Worm (Caenorhabditis elegans): ENCODE measurements around the gene trcs-2.
A peak's percentile ranks its signal among the peaks of the same experiment; 100 is the strongest.

Gene trcs-2

DNA sequence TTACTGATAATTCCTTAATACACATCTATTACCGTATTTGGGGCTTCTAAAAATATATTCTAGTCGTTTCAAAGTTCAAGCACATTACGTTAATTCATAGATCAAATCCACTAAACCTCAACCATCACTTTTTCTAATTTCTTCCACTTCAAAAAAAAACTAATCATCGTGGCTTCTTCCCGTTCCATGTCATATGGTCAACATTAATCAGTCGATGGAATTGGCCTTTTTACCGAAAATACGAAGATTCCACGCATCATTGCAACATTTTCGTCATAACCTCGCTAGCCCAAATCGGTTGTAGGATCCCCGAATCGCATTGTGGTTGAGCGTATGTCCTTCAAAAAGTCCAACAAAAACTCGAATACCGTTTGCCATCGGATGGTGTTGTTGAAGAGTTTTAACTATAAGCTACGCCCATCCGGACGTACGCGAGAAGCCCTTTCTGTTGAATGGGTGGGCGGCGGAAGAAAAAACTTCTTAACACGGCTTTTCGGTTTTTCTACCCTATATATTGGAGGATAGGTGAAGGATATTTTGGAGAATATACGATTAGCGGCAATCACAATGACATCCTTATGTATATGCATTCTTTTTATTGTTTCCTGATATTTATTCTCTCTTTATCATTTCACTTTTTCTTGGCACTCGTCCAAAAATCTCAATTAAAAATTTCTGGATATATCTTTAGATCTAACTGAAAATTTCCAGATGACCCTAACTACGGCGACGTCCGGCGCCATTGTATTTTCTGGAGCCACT, 10.2 kb downstream of the trcs-2 start, which contains the start of gene rol-6:
rol-6 (plus strand) TSS at position 712 of the 762 bp plus-strand sequence.
- TF ChIP-seq nhr-43 (tag; optimal IDR thresholded peaks at IDR 0.05; ENCODE audit: poor library complexity, severe bottlenecking) (peak; percentile 68), ztf-4 (tag; optimal IDR thresholded peaks at IDR 0.05) (no peak)

DNA sequence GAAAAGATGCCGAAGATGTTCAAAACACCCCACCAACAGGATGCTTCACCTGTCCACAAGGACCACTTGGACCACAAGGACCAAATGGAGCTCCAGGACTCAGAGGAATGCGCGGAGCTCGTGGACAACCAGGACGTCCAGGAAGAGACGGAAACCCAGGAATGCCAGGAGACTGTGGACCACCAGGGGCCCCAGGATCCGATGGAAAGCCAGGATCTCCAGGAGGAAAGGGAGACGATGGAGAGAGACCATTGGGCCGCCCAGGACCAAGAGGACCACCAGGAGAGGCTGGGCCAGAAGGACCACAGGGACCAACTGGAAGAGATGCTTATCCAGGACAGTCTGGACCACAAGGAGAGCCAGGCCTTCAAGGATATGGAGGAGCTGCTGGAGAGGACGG, 11.4 kb downstream of the trcs-2 start:
- TF ChIP-seq nhr-77 (tag; optimal IDR thresholded peaks at IDR 0.05) = no peak
- no peak for TF ChIP-seq lin-39 (tag; optimal IDR thresholded peaks at IDR 0.05)
- TF ChIP-seq eor-1 (tag; optimal IDR thresholded peaks at IDR 0.05) = no peak
- TF ChIP-seq ceh-9 (tag; optimal IDR thresholded peaks at IDR 0.05) = no peak
- no peak for TF ChIP-seq nhr-11 (tag; optimal IDR thresholded peaks at IDR 0.05)
- no peak for TF ChIP-seq egl-5 (tag; optimal IDR thresholded peaks at IDR 0.05)
- TF ChIP-seq ceh-82 (tag; optimal IDR thresholded peaks at IDR 0.05) = no peak

DNA sequence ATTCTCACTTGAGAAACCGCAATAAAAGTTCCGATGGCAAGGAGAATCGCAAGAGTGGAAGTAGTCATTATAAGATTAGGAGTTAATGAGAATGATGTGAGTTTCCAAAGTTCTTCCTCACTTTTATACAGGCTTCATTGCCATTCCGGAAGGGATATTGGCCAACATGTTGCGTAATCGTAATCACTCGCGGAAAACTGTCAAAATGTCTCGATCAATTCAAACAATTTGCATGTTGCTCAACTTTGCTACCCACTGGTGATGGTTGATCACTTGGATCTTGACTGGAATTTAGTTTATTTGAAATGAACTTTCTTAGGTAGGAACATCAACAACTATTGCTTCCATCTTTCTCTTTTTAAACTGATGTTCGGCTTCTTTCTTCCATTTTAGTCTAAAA, 15.2 kb downstream of the trcs-2 start, which contains the start of gene idpb-4:
idpb-4 (minus strand) TSS at position 101 of the 400 bp plus-strand sequence.
- no peak for TF ChIP-seq nhr-23 (tag; optimal IDR thresholded peaks at IDR 0.05)
- TF ChIP-seq unc-39 (tag; optimal IDR thresholded peaks at IDR 0.05) = no peak
- no peak for TF ChIP-seq ztf-11 (tag; optimal IDR thresholded peaks at IDR 0.05)
- no peak for TF ChIP-seq ceh-28 (tag; optimal IDR thresholded peaks at IDR 0.05)
- no peak for TF ChIP-seq nhr-43 (tag; optimal IDR thresholded peaks at IDR 0.05; ENCODE audit: poor library complexity, severe bottlenecking)
- no peak for TF ChIP-seq ztf-4 (tag; optimal IDR thresholded peaks at IDR 0.05)
- no peak for TF ChIP-seq nhr-12 (tag; optimal IDR thresholded peaks at IDR 0.05)
- no peak for TF ChIP-seq ZK546.5 (tag; optimal IDR thresholded peaks at IDR 0.05)

DNA sequence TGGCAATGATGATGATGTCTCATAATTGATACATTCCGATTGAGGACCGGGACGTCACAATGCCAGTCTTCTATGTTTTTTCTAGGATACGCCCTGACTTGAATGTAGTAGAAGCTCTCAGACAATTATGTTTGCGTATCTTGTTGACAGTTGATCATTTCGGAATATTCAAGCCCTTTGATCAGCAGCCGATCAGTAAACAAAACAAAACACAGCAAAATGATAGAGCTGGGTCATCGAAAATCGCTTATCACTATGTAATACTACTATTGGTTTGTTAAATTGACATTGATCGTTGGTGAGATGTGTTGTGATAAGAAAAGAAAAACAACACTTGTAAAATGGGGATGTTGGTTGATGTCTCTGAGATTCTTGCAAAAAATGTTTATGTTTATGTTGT, 16.0 kb downstream of the trcs-2 start:
- TF ChIP-seq mdl-1 (tag; optimal IDR thresholded peaks at IDR 0.05) = no peak
- TF ChIP-seq nfya-1 (tag; optimal IDR thresholded peaks at IDR 0.05; ENCODE audit: insufficient read depth) = no peak
- peak; percentile 7 for TF ChIP-seq elt-2 (tag; optimal IDR thresholded peaks at IDR 0.05)
- no peak for TF ChIP-seq nhr-12 (tag; optimal IDR thresholded peaks at IDR 0.05)
- TF ChIP-seq unc-39 (tag; optimal IDR thresholded peaks at IDR 0.05) = no peak

- TF ChIP-seq pqm-1 (tag; optimal IDR thresholded peaks at IDR 0.05) (peak; percentile 80), jun-1 (tag; optimal IDR thresholded peaks at IDR 0.05) (peak; percentile 47), elt-2 (tag; optimal IDR thresholded peaks at IDR 0.05) (peak; percentile 89), lin-15B (tag; optimal IDR thresholded peaks at IDR 0.05) (no peak), pha-4 (tag; optimal IDR thresholded peaks at IDR 0.05) (peak; percentile 52), unc-39 (tag; optimal IDR thresholded peaks at IDR 0.05) (no peak)
These were observed 16.7 kb downstream of the trcs-2 start for ce11 chrII:8738955-8739354.

DNA sequence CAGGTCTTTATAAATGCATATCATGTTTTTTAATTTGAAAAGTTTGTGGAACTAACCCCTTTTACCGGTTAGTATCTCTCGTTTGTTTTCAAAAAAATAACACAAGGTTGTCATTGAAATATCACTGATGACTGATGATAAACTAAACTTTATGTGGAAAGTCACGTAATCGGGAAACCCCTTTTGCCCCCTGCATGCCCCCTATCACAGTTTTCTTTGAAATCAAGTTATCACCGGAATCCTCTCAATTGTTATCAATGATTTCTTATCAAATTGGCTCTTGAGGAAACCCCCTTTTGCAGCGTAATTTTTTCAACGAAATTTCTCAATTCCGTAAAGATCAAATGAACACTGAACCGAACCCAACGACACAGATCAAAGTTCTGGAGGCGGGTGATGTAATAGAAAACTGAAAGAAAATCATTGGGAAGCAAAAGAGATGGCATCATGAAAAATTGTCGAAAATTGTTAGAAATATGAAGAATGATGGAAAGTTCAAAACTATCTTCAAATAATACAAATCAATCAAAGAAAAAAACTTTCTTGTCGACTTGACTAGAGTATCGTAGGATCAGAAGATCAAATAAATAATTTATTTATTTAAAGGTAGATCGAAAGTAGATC, 18.2 kb downstream of the trcs-2 start:
- peak; percentile 88 for TF ChIP-seq pqm-1 (tag; optimal IDR thresholded peaks at IDR 0.05)
- TF ChIP-seq hmg-11 (tag; optimal IDR thresholded peaks at IDR 0.05) = no peak
- TF ChIP-seq ceh-28 (tag; optimal IDR thresholded peaks at IDR 0.05) = no peak
- TF ChIP-seq elt-3 (tag; optimal IDR thresholded peaks at IDR 0.05) = peak; percentile 42 to 91 (median 87)
- no peak for TF ChIP-seq nhr-67 (tag; optimal IDR thresholded peaks at IDR 0.05)
- no peak for TF ChIP-seq zag-1 (tag; optimal IDR thresholded peaks at IDR 0.05)
- peak; percentile 67 for TF ChIP-seq jun-1 (tag; optimal IDR thresholded peaks at IDR 0.05)
- no peak for TF ChIP-seq snpc-4 (tag; optimal IDR thresholded peaks at IDR 0.05)
- TF ChIP-seq elt-2 (tag; optimal IDR thresholded peaks at IDR 0.05) = peak; percentile 95
- TF ChIP-seq fkh-2 (tag; optimal IDR thresholded peaks at IDR 0.05) = no peak
- TF ChIP-seq nfya-1 (tag; optimal IDR thresholded peaks at IDR 0.05; ENCODE audit: insufficient read depth) = peak; percentile 17
- TF ChIP-seq ztf-11 (tag; optimal IDR thresholded peaks at IDR 0.05) = no peak
- no peak for TF ChIP-seq nhr-76 (tag; optimal IDR thresholded peaks at IDR 0.05)
- TF ChIP-seq mdl-1 (tag; optimal IDR thresholded peaks at IDR 0.05) = peak; percentile 39
- peak; percentile 66 for TF ChIP-seq fos-1 (tag; optimal IDR thresholded peaks at IDR 0.05)
- TF ChIP-seq ZK546.5 (tag; optimal IDR thresholded peaks at IDR 0.05) = no peak
- peak; percentile 51 for TF ChIP-seq nhr-23 (tag; optimal IDR thresholded peaks at IDR 0.05)
- peak; percentile 65 for TF ChIP-seq nhr-43 (tag; optimal IDR thresholded peaks at IDR 0.05; ENCODE audit: poor library complexity, severe bottlenecking)
- TF ChIP-seq ceh-16 (tag; optimal IDR thresholded peaks at IDR 0.05) = no peak
- peak; percentile 7 for TF ChIP-seq R02D3.7 (tag; optimal IDR thresholded peaks at IDR 0.05)
- peak; percentile 6 for TF ChIP-seq nhr-25 (tag; optimal IDR thresholded peaks at IDR 0.05)
- TF ChIP-seq lsy-12 (tag; optimal IDR thresholded peaks at IDR 0.05) = no peak
- no peak for TF ChIP-seq nhr-28 (tag; optimal IDR thresholded peaks at IDR 0.05)
- no peak for TF ChIP-seq nhr-12 (tag; optimal IDR thresholded peaks at IDR 0.05)
- TF ChIP-seq nhr-11 (tag; optimal IDR thresholded peaks at IDR 0.05) = no peak
- TF ChIP-seq ceh-82 (tag; optimal IDR thresholded peaks at IDR 0.05) = no peak
- no peak for TF ChIP-seq pha-4 (tag; optimal IDR thresholded peaks at IDR 0.05)
- TF ChIP-seq fkh-10 (GFP tag; optimal IDR thresholded peaks at IDR 0.05) = no peak
